Worm (Caenorhabditis elegans): ENCODE measurements around the gene sqrd-1.

Gene sqrd-1

ce11 chrIV:14219714-14220113 is at the start of gene sqrd-1:
Gene sqrd-1 (plus strand): TSS chrIV:14219871.
- TF ChIP-seq dox-1 (GFP tag; IDR thresholded peaks at IDR 0.05): 0 out of 2 replicates have a peak, but pooled peaks have one; percentile 20
- no peak for TF ChIP-seq snpc-1.3 (tag; optimal IDR thresholded peaks at IDR 0.05; ENCODE audit: insufficient read depth)
- no peak for TF ChIP-seq nfya-2 (GFP tag; IDR thresholded peaks at IDR 0.05)
- no peak for TF ChIP-seq Y56A3A.18 (GFP tag; IDR thresholded peaks at IDR 0.05)
- TF ChIP-seq attf-6 (GFP tag; IDR thresholded peaks at IDR 0.05): no peak
- TF ChIP-seq ets-4 (GFP tag; optimal IDR thresholded peaks at IDR 0.05): no peak
- no peak for TF ChIP-seq fkh-3 (tag; optimal IDR thresholded peaks at IDR 0.05)
- peak; percentile 40 for TF ChIP-seq ama-1 (optimal IDR thresholded peaks at IDR 0.05)
- no peak for TF ChIP-seq ama-1 (GFP tag; optimal IDR thresholded peaks at IDR 0.05)

ce11 chrIV:14172181-14172580 is 47.5 kb upstream of the sqrd-1 start, which contains the start of gene R05A10.4:
Gene R05A10.4 (plus strand): TSS chrIV:14172481.
- TF ChIP-seq sdz-38 (tag; optimal IDR thresholded peaks at IDR 0.05): no peak
- no peak for TF ChIP-seq ceh-27 (GFP tag; optimal IDR thresholded peaks at IDR 0.05)
- no peak for TF ChIP-seq atf-7 (tag; optimal IDR thresholded peaks at IDR 0.05)
- no peak for TF ChIP-seq cebp-2 (GFP tag; IDR thresholded peaks at IDR 0.05)
- no peak for TF ChIP-seq athp-1 (tag; optimal IDR thresholded peaks at IDR 0.05)
- no peak for TF ChIP-seq nhr-120 (GFP tag; IDR thresholded peaks at IDR 0.05)
- no peak for TF ChIP-seq madf-6 (GFP tag; IDR thresholded peaks at IDR 0.05)
- TF ChIP-seq ztf-6 (GFP tag; IDR thresholded peaks at IDR 0.05): no peak
- no peak for TF ChIP-seq dox-1 (GFP tag; IDR thresholded peaks at IDR 0.05)
- TF ChIP-seq Y56A3A.18 (GFP tag; IDR thresholded peaks at IDR 0.05): no peak
- no peak for TF ChIP-seq die-1 (tag; optimal IDR thresholded peaks at IDR 0.05)

ce11 chrIV:14176373-14176772 is 43.3 kb upstream of the sqrd-1 start, which contains the start of gene R05A10.3:
Gene R05A10.3 (minus strand): TSS chrIV:14176473.
- TF ChIP-seq pha-4 (tag; optimal IDR thresholded peaks at IDR 0.05) (no peak), nhr-179 (tag; optimal IDR thresholded peaks at IDR 0.05) (no peak), ekl-4 (GFP tag; IDR thresholded peaks at IDR 0.05) (no peak), mes-4 (tag; optimal IDR thresholded peaks at IDR 0.05) (no peak), ztf-6 (GFP tag; IDR thresholded peaks at IDR 0.05) (no peak)

- no peak for TF ChIP-seq T07F8.4 (tag; optimal IDR thresholded peaks at IDR 0.05)
- no peak for TF ChIP-seq tbx-9 (tag; optimal IDR thresholded peaks at IDR 0.05; ENCODE audit: borderline replicate concordance)
- no peak for TF ChIP-seq snpc-3.4 (tag; optimal IDR thresholded peaks at IDR 0.05)
- no peak for TF ChIP-seq snpc-4 (GFP tag; optimal IDR thresholded peaks at IDR 0.05)
- no peak for TF ChIP-seq snpc-4 (tag; optimal IDR thresholded peaks at IDR 0.05)
- TF ChIP-seq nhr-120 (GFP tag; IDR thresholded peaks at IDR 0.05): no peak
- no peak for TF ChIP-seq cebp-1 (GFP tag; IDR thresholded peaks at IDR 0.05)
- no peak for TF ChIP-seq cebp-1 (tag; optimal IDR thresholded peaks at IDR 0.05)
- no peak for TF ChIP-seq attf-5 (GFP tag; optimal IDR thresholded peaks at IDR 0.05)
- TF ChIP-seq rcor-1 (GFP tag; IDR thresholded peaks at IDR 0.05): no peak
- no peak for TF ChIP-seq Y53F4B.3 (GFP tag; IDR thresholded peaks at IDR 0.05)
- TF ChIP-seq F33H1.4 (GFP tag; IDR thresholded peaks at IDR 0.05): no peak
- no peak for TF ChIP-seq pha-4 (tag; optimal IDR thresholded peaks at IDR 0.05)
- TF ChIP-seq let-607 (tag; optimal IDR thresholded peaks at IDR 0.05): no peak
- TF ChIP-seq bed-2 (GFP tag; IDR thresholded peaks at IDR 0.05): no peak
- TF ChIP-seq K12H6.12 (tag; optimal IDR thresholded peaks at IDR 0.05): no peak
- TF ChIP-seq D2030.7 (GFP tag; IDR thresholded peaks at IDR 0.05): no peak
- no peak for TF ChIP-seq ceh-27 (GFP tag; optimal IDR thresholded peaks at IDR 0.05)
- no peak for TF ChIP-seq ZK185.1 (tag; optimal IDR thresholded peaks at IDR 0.05; ENCODE audit: poor library complexity, severe bottlenecking)
- no peak for TF ChIP-seq madf-6 (GFP tag; IDR thresholded peaks at IDR 0.05)
- TF ChIP-seq B0019.2 (GFP tag; conservative IDR thresholded peaks at IDR 0.05): no peak
These were observed 42.6 kb upstream of the sqrd-1 start, which contains the start of gene R05A10.2 for ce11 chrIV:14177058-14177457. Gene R05A10.2 (plus strand): TSS chrIV:14177271.

All from whole organism, young adult.